Fruit fly (Drosophila melanogaster): ENCODE measurements around the gene Miro.

The Miro gene

dm6 chr3R:24001150-24001549 is 37.5 kb downstream of the Miro start:
- no peak for TF ChIP-seq aop (GFP tag; IDR thresholded peaks at IDR 0.05)
- TF ChIP-seq sd (tag; optimal IDR thresholded peaks at IDR 0.05): peak; percentile 41
- no peak for TF ChIP-seq ttk (GFP tag; IDR thresholded peaks at IDR 0.05)
- TF ChIP-seq Dref (GFP tag; IDR thresholded peaks at IDR 0.05): no peak
- TF ChIP-seq kni (GFP tag; optimal IDR thresholded peaks at IDR 0.05): peak; percentile 47
- TF ChIP-seq Bteb2 (GFP tag; optimal IDR thresholded peaks at IDR 0.05): no peak
- TF ChIP-seq Vsx1 (GFP tag; optimal IDR thresholded peaks at IDR 0.05): peak; percentile 29
- TF ChIP-seq CG6854 (GFP tag; optimal IDR thresholded peaks at IDR 0.05): no peak
- TF ChIP-seq CG10543 (GFP tag; optimal IDR thresholded peaks at IDR 0.05): peak; percentile 16
- TF ChIP-seq Sox102F (GFP tag; optimal IDR thresholded peaks at IDR 0.05): no peak
- no peak for TF ChIP-seq CG30403 (GFP tag; optimal IDR thresholded peaks at IDR 0.05)
- peak; percentile 41 for TF ChIP-seq CG12769 (tag; optimal IDR thresholded peaks at IDR 0.05)
- TF ChIP-seq Chrac-16 (GFP tag; optimal IDR thresholded peaks at IDR 0.05): no peak
- TF ChIP-seq Blimp-1 (GFP tag; optimal IDR thresholded peaks at IDR 0.05): peak; percentile 85
- TF ChIP-seq pros (GFP tag; optimal IDR thresholded peaks at IDR 0.05): no peak
- peak in 1 of 2 experiments; percentile 10 for TF ChIP-seq Hr78 (GFP tag; optimal IDR thresholded peaks at IDR 0.05)
- no peak for TF ChIP-seq Nf-YC (tag; optimal IDR thresholded peaks at IDR 0.05)
- no peak for TF ChIP-seq cwo (GFP tag; optimal IDR thresholded peaks at IDR 0.05)
- TF ChIP-seq CG15269 (tag; optimal IDR thresholded peaks at IDR 0.05): no peak
- TF ChIP-seq abd-A (tag; optimal IDR thresholded peaks at IDR 0.05): no peak
- TF ChIP-seq CG11695 (GFP tag; IDR thresholded peaks at IDR 0.05): no peak
- no peak for TF ChIP-seq slou (GFP tag; optimal IDR thresholded peaks at IDR 0.05)
- TF ChIP-seq eve (GFP tag; optimal IDR thresholded peaks at IDR 0.05): no peak
- TF ChIP-seq Trl (optimal IDR thresholded peaks at IDR 0.05): no peak
- no peak for TF ChIP-seq Trl (GFP tag; optimal IDR thresholded peaks at IDR 0.05)
- no peak for TF ChIP-seq B-H2 (GFP tag; optimal IDR thresholded peaks at IDR 0.05)
- no peak for TF ChIP-seq nom (GFP tag; optimal IDR thresholded peaks at IDR 0.05)
- no peak for TF ChIP-seq z (GFP tag; IDR thresholded peaks at IDR 0.05)
- no peak for TF ChIP-seq Pdp1 (GFP tag; optimal IDR thresholded peaks at IDR 0.05)
- no peak for TF ChIP-seq CG15696 (tag; optimal IDR thresholded peaks at IDR 0.05)
- TF ChIP-seq CG30431 (GFP tag; optimal IDR thresholded peaks at IDR 0.05): no peak
- no peak for TF ChIP-seq CG15514 (GFP tag; optimal IDR thresholded peaks at IDR 0.05)
- TF ChIP-seq klu (GFP tag; IDR thresholded peaks at IDR 0.05): no peak
- TF ChIP-seq jumu (GFP tag; optimal IDR thresholded peaks at IDR 0.05): no peak
- peak; percentile 71 for TF ChIP-seq crol (GFP tag; IDR thresholded peaks at IDR 0.05)
- no peak for TF ChIP-seq CG30020 (tag; optimal IDR thresholded peaks at IDR 0.05)
- peak; percentile 72 for TF ChIP-seq twi (tag; optimal IDR thresholded peaks at IDR 0.05)
- TF ChIP-seq CG14710 (tag; optimal IDR thresholded peaks at IDR 0.05): no peak
- TF ChIP-seq pzg (GFP tag; optimal IDR thresholded peaks at IDR 0.05): no peak
- no peak for TF ChIP-seq scrt (GFP tag; optimal IDR thresholded peaks at IDR 0.05)
- no peak for TF ChIP-seq en (GFP tag; optimal IDR thresholded peaks at IDR 0.05)
- no peak for TF ChIP-seq zfh2 (GFP tag; optimal IDR thresholded peaks at IDR 0.05)
- no peak for TF ChIP-seq p53 (GFP tag; optimal IDR thresholded peaks at IDR 0.05)
- peak; percentile 5 for TF ChIP-seq Med (GFP tag)
- no peak for TF ChIP-seq lov (optimal IDR thresholded peaks at IDR 0.05)
- no peak for TF ChIP-seq lov (GFP tag; IDR thresholded peaks at IDR 0.05)
- TF ChIP-seq Deaf1 (tag; optimal IDR thresholded peaks at IDR 0.05): no peak
- TF ChIP-seq h (optimal IDR thresholded peaks at IDR 0.05): no peak
- peak in 1 of 2 experiments; percentile 46 for TF ChIP-seq insv (GFP tag; optimal IDR thresholded peaks at IDR 0.05)

Data from whole organism, embryonic.